Fruit fly (Drosophila melanogaster) Kc167 (cell line): ENCODE data around the gene kek4.
"Not testable (repeated sequence)": the region's sequence is repeated elsewhere in the genome, so short reads cannot be mapped to it uniquely, and the experiment has no call there.

Experiments used
- Myc ChIP-seq: fragments of >200 bp; optimal IDR thresholded peaks from 2 replicates; lab custom pipeline; 2017; ENCODE audit warnings: missing external identifiers
- Sin3A ChIP-seq: fragments of >200 bp; optimal IDR thresholded peaks from 2 replicates; lab custom pipeline; 2018; ENCODE audit warnings: missing external identifiers
- h ChIP-seq: fragments of >200 bp; optimal IDR thresholded peaks from 3 replicates; lab custom pipeline; 2018; ENCODE audit warnings: missing external identifiers
- insv ChIP-seq: fragments of >200 bp; optimal IDR thresholded peaks from 3 replicates; lab custom pipeline; 2018; ENCODE audit warnings: missing external identifiers
- psq ChIP-seq: fragments of >200 bp; optimal IDR thresholded peaks from 2 replicates; lab custom pipeline; 2017; ENCODE audit warnings: missing external identifiers
- ttk ChIP-seq: sonication (Bioruptor generic); optimal IDR thresholded peaks from 2 replicates; lab custom pipeline; 2017; ENCODE audit warnings: missing external identifiers

Gene kek4

dm6 chr2L:13231739-13232138 is 16.6 kb upstream of the kek4 start, which contains the start of gene Prosalpha6T:
Prosalpha6T (plus strand) TSS chr2L:13232039.
- no peak for TF ChIP-seq h (lab: Kevin White, UChicago)
- no peak for TF ChIP-seq Sin3A (lab: Kevin White, UChicago)
- no peak for TF ChIP-seq ttk (lab: Kevin White, UChicago)
- TF ChIP-seq psq, result no peak
- TF ChIP-seq insv (lab: Kevin White, UChicago), result no peak
- TF ChIP-seq Myc, result no peak

dm6 chr2L:13229388-13229882 is 14.3 kb upstream of the kek4 start, which contains the start of gene CG16815:
CG16815 (plus strand) TSS chr2L:13229832.
- TF ChIP-seq h (lab: Kevin White, UChicago) (no peak), Sin3A (lab: Kevin White, UChicago) (no peak), insv (lab: Kevin White, UChicago) (no peak), Myc (no peak)

- TF ChIP-seq insv (lab: Kevin White, UChicago), result no peak
- TF ChIP-seq psq, result no peak
Observed at dm6 chr2L:13227242-13227641, 12.1 kb upstream of the kek4 start, which contains the start of gene CG16813. CG16813 (plus strand) TSS chr2L:13227529.

- TF ChIP-seq Sin3A (lab: Kevin White, UChicago), result no peak
- no peak for TF ChIP-seq insv (lab: Kevin White, UChicago)
- TF ChIP-seq h (lab: Kevin White, UChicago), result no peak
- no peak for TF ChIP-seq psq
- no peak for TF ChIP-seq Myc
Observed at dm6 chr2L:13225225-13225840, 10.2 kb upstream of the kek4 start, which contains the start of gene CG15480. CG15480 (minus strand) TSS chr2L:13225275.

dm6 chr2L:13222225-13222648 is 7.1 kb upstream of the kek4 start, which contains the start of the genes Ski6 and CG16812:
Ski6 (minus strand) TSS chr2L:13222429.
CG16812 (plus strand) TSS chr2L:13222587.
- TF ChIP-seq Myc, result no peak
- TF ChIP-seq h (lab: Kevin White, UChicago), result no peak
- TF ChIP-seq ttk (lab: Kevin White, UChicago), result no peak
- TF ChIP-seq Sin3A (lab: Kevin White, UChicago), result no peak
- no peak for TF ChIP-seq insv (lab: Kevin White, UChicago)
- no peak for TF ChIP-seq psq

dm6 chr2L:13219281-13220092 is 4.3 kb upstream of the kek4 start, which contains the start of the genes CG9426 and mRF1:
CG9426 (minus strand) TSS chr2L:13219923.
mRF1 (plus strand) TSS chr2L:13219979.
- TF ChIP-seq insv (lab: Kevin White, UChicago) (no peak), psq (no peak), Myc (no peak), h (lab: Kevin White, UChicago) (no peak), Sin3A (lab: Kevin White, UChicago) (no peak), ttk (lab: Kevin White, UChicago) (no peak)

dm6 chr2L:13211764-13212265 is 3.3 kb downstream of the kek4 start, which contains the start of gene CG15482:
CG15482 (minus strand) TSS chr2L:13211814.
- not testable (repeated sequence) for TF ChIP-seq insv, h, Sin3A (lab: Kevin White, UChicago)

- no peak for TF ChIP-seq insv (lab: Kevin White, UChicago)
- no peak for TF ChIP-seq h (lab: Kevin White, UChicago)
- no peak for TF ChIP-seq Sin3A (lab: Kevin White, UChicago)
- no peak for TF ChIP-seq psq
- TF ChIP-seq ttk (lab: Kevin White, UChicago), result no peak
- TF ChIP-seq Myc, result no peak
Observed at dm6 chr2L:13206857-13207463, 8.2 kb downstream of the kek4 start.

- TF ChIP-seq ttk (lab: Kevin White, UChicago) (no peak), insv (lab: Kevin White, UChicago) (no peak), h (lab: Kevin White, UChicago) (no peak)
Observed at dm6 chr2L:13206077-13206668, 9.0 kb downstream of the kek4 start.

dm6 chr2L:13205256-13205655 is 9.9 kb downstream of the kek4 start:
- TF ChIP-seq Myc, result no peak
- TF ChIP-seq ttk (lab: Kevin White, UChicago), result no peak
- no peak for TF ChIP-seq insv (lab: Kevin White, UChicago)
- TF ChIP-seq psq, result no peak

dm6 chr2L:13204151-13204550 is 11.0 kb downstream of the kek4 start:
- TF ChIP-seq psq (no peak), insv (lab: Kevin White, UChicago) (no peak), ttk (lab: Kevin White, UChicago) (no peak), Sin3A (lab: Kevin White, UChicago) (no peak), h (lab: Kevin White, UChicago) (no peak), Myc (no peak)
